Worm (Caenorhabditis elegans) whole organism, L3 larva: ENCODE measurements around the gene srz-82.
A peak's percentile ranks its signal among the peaks of the same experiment; 100 is the strongest.

Experiments used
- R02D3.7 ChIP-seq: fragments of 150-350 bp; optimal IDR thresholded peaks from 2 replicates; lab custom pipeline; 2014; ENCODE audit warnings: missing biosample characterization, missing genetic modification characterization
- ZK546.5 ChIP-seq: sonication (generic microtip); optimal IDR thresholded peaks from 2 replicates; lab custom pipeline; 2017; ENCODE audit warnings: missing biosample characterization, missing genetic modification characterization
- ama-1 ChIP-seq: fragments of 150-350 bp; optimal IDR thresholded peaks from 2 replicates; lab custom pipeline; 2018
- ceh-28 ChIP-seq: fragments of 150-350 bp; optimal IDR thresholded peaks from 2 replicates; lab custom pipeline; 2014; ENCODE audit warnings: missing biosample characterization, missing genetic modification reagents, missing genetic modification characterization
- ceh-82 ChIP-seq: fragments of 150-350 bp; optimal IDR thresholded peaks from 2 replicates; lab custom pipeline; 2014; ENCODE audit warnings: missing biosample characterization, missing genetic modification characterization
- ceh-9 ChIP-seq: sonication (generic microtip); optimal IDR thresholded peaks from 2 replicates; lab custom pipeline; 2018; ENCODE audit warnings: missing biosample characterization, missing genetic modification characterization
- daf-12 ChIP-seq: fragments of 150-350 bp; optimal IDR thresholded peaks from 2 replicates; lab custom pipeline; 2014; ENCODE audit warnings: missing biosample characterization, missing genetic modification reagents, missing genetic modification characterization
- egl-27 ChIP-seq: sonication (generic microtip); optimal IDR thresholded peaks from 4 replicates; lab custom pipeline; 2017; ENCODE audit warnings: missing biosample characterization, missing genetic modification reagents, missing genetic modification characterization
- elt-2 ChIP-seq: sonication (generic microtip); optimal IDR thresholded peaks from 2 replicates; lab custom pipeline; 2016; ENCODE audit warnings: missing genetic modification reagents, mild to moderate bottlenecking, missing genetic modification characterization, missing compliant biosample characterization
- eor-1 ChIP-seq, 2 experiments: fragments of 150-350 bp; optimal IDR thresholded peaks; 2 replicates each; lab custom pipeline; 2014 to 2018; ENCODE audit warnings: missing biosample characterization in 2 of 2, missing genetic modification characterization in 2 of 2
- hmg-11 ChIP-seq: sonication (generic microtip); optimal IDR thresholded peaks from 2 replicates; lab custom pipeline; 2016; ENCODE audit warnings: missing genetic modification characterization, missing compliant biosample characterization
- jun-1 ChIP-seq: fragments of 150-350 bp; optimal IDR thresholded peaks from 2 replicates; lab custom pipeline; 2014; ENCODE audit warnings: missing biosample characterization, missing genetic modification reagents, missing genetic modification characterization
- lin-15B ChIP-seq: fragments of 150-350 bp; optimal IDR thresholded peaks from 2 replicates; lab custom pipeline; 2014; ENCODE audit warnings: missing biosample characterization, missing genetic modification characterization
- mdl-1 ChIP-seq: fragments of 150-350 bp; optimal IDR thresholded peaks from 2 replicates; lab custom pipeline; 2014; ENCODE audit warnings: missing biosample characterization, missing genetic modification characterization
- mml-1 ChIP-seq: fragments of 150-350 bp; sonication (generic microtip); optimal IDR thresholded peaks from 3 replicates; lab custom pipeline; 2014; ENCODE audit warnings: missing biosample characterization, missing genetic modification characterization
- nfya-1 ChIP-seq: sonication (generic microtip); optimal IDR thresholded peaks from 2 replicates; lab custom pipeline; 2017; ENCODE audit warnings: missing genetic modification characterization, mild to moderate bottlenecking, missing compliant biosample characterization, antibody characterized with exemption, moderate library complexity; ENCODE audit not compliant: insufficient read depth
- nhr-11 ChIP-seq: fragments of 150-350 bp; optimal IDR thresholded peaks from 2 replicates; lab custom pipeline; 2014; ENCODE audit warnings: missing biosample characterization, missing genetic modification characterization
- nhr-12 ChIP-seq: fragments of 150-350 bp; optimal IDR thresholded peaks from 2 replicates; lab custom pipeline; 2014; ENCODE audit warnings: missing biosample characterization, missing genetic modification characterization
- nhr-25 ChIP-seq: sonication (generic microtip); optimal IDR thresholded peaks from 2 replicates; lab custom pipeline; 2017; ENCODE audit warnings: missing biosample characterization, missing genetic modification characterization
- nhr-76 ChIP-seq: fragments of 150-350 bp; sonication (generic microtip); optimal IDR thresholded peaks from 5 replicates; lab custom pipeline; 2014; ENCODE audit warnings: missing biosample characterization, missing genetic modification characterization
- pha-4 ChIP-seq: fragments of 150-350 bp; optimal IDR thresholded peaks from 2 replicates; lab custom pipeline; 2014; ENCODE audit warnings: missing biosample characterization, missing genetic modification reagents, missing genetic modification characterization
- sea-2 ChIP-seq: fragments of 150-350 bp; sonication (generic microtip); optimal IDR thresholded peaks from 4 replicates; lab custom pipeline; 2014; ENCODE audit warnings: missing biosample characterization, missing genetic modification reagents, missing genetic modification characterization
- snpc-4 ChIP-seq: fragments of 150-350 bp; optimal IDR thresholded peaks from 2 replicates; lab custom pipeline; 2014; ENCODE audit warnings: missing biosample characterization, missing genetic modification characterization
- tbx-2 ChIP-seq: sonication (generic microtip); optimal IDR thresholded peaks from 2 replicates; lab custom pipeline; 2016; ENCODE audit warnings: mild to moderate bottlenecking, missing genetic modification characterization, missing compliant biosample characterization
- unc-39 ChIP-seq: sonication (generic microtip); optimal IDR thresholded peaks from 4 replicates; lab custom pipeline; 2017; ENCODE audit warnings: missing biosample characterization, missing genetic modification characterization
- unc-62 ChIP-seq: fragments of 150-350 bp; sonication (generic microtip); optimal IDR thresholded peaks from 4 replicates; lab custom pipeline; 2014; ENCODE audit warnings: missing biosample characterization, missing genetic modification reagents, missing genetic modification characterization
- ztf-11 ChIP-seq: fragments of 150-350 bp; optimal IDR thresholded peaks from 2 replicates; lab custom pipeline; 2014; ENCODE audit warnings: missing biosample characterization, missing genetic modification characterization

srz-82 gene

ce11 chrIV:3527878-3528277 lies 45.2 kb downstream of the srz-82 start:
- TF ChIP-seq mml-1 (tag; lab: Kevin White, UChicago) = no peak
- no peak for TF ChIP-seq nhr-12 (tag; lab: Kevin White, UChicago)
- TF ChIP-seq ceh-28 (tag; lab: Kevin White, UChicago) = peak; percentile 70
- no peak for TF ChIP-seq ZK546.5
- no peak for TF ChIP-seq ceh-9 (tag; lab: Kevin White, UChicago)
- no peak for TF ChIP-seq unc-39 (tag; lab: Kevin White, UChicago)

- TF ChIP-seq ceh-82 (no peak), snpc-4 (tag; lab: Kevin White, UChicago) (no peak), ztf-11 (tag; lab: Kevin White, UChicago) (no peak), ceh-28 (tag; lab: Kevin White, UChicago) (peak; percentile 93)
Observed at ce11 chrIV:3531535-3531934, 48.8 kb downstream of the srz-82 start.

- TF ChIP-seq ztf-11 (tag; lab: Kevin White, UChicago) (no peak), daf-12 (tag; lab: Kevin White, UChicago) (no peak), lin-15B (tag; lab: Kevin White, UChicago) (no peak), jun-1 (no peak), R02D3.7 (no peak), nhr-76 (no peak), sea-2 (GFP tag; lab: Kevin White, UChicago) (no peak), eor-1 (tag; optimal IDR thresholded peaks at IDR 0.05; lab: Kevin White, UChicago) (no peak), hmg-11 (tag; lab: Kevin White, UChicago) (no peak), tbx-2 (tag; lab: Kevin White, UChicago) (no peak), mdl-1 (tag; lab: Kevin White, UChicago) (no peak), ama-1 (lab: Kevin White, UChicago) (no peak), unc-62 (GFP tag; lab: Kevin White, UChicago) (no peak), elt-2 (no peak), nhr-11 (tag; lab: Kevin White, UChicago) (no peak)
Observed at ce11 chrIV:3532167-3532566, 49.5 kb downstream of the srz-82 start, which contains the start of gene M57.1. Gene M57.1, plus strand, starts transcription at chrIV:3532467.

ce11 chrIV:3532989-3533388 lies 50.3 kb downstream of the srz-82 start:
- TF ChIP-seq pha-4 (peak; percentile 48), nhr-25 (tag; lab: Kevin White, UChicago) (peak; percentile 15), egl-27 (tag; lab: Kevin White, UChicago) (no peak), lin-15B (tag; lab: Kevin White, UChicago) (peak; percentile 46), hmg-11 (tag; lab: Kevin White, UChicago) (peak; percentile 26), nfya-1 (tag; lab: Kevin White, UChicago) (peak; percentile 35), jun-1 (no peak)
